Worm (Caenorhabditis elegans) whole organism, L4 larva: ENCODE data around the gene fbxb-74.
A peak's percentile ranks its signal among the peaks of the same experiment; 100 is the strongest.

Source experiments
- F10B5.3 ChIP-seq: sonication (generic microtip); optimal IDR thresholded peaks from 2 replicates; lab custom pipeline; 2016; ENCODE audit warnings: mild to moderate bottlenecking, missing genetic modification characterization, missing compliant biosample characterization
- F26F4.8 ChIP-seq: fragments of 200-800 bp; sonication (Bioruptor generic); conservative IDR thresholded peaks from 2 replicates; pipeline ENCODE4 v1.3.6; 2022; ENCODE audit warnings: missing genetic modification characterization, missing compliant biosample characterization
- F37D6.2 ChIP-seq: sonication (generic microtip); optimal IDR thresholded peaks from 2 replicates; lab custom pipeline; 2016; ENCODE audit warnings: mild to moderate bottlenecking, missing genetic modification characterization, missing compliant biosample characterization
- F44E2.7 ChIP-seq: fragments of 200-800 bp; sonication (Bioruptor generic); IDR thresholded peaks from 2 replicates; pipeline ENCODE4 v2.1.2; 2022; ENCODE audit warnings: missing genetic modification characterization, missing compliant biosample characterization
- R02D3.7 ChIP-seq: fragments of 150-350 bp; sonication (generic microtip); optimal IDR thresholded peaks from 3 replicates; lab custom pipeline; 2014; ENCODE audit warnings: missing biosample characterization, missing genetic modification characterization
- T20F7.1 ChIP-seq: fragments of 200-800 bp; sonication (Bioruptor generic); optimal IDR thresholded peaks from 2 replicates; lab custom pipeline; 2018; ENCODE audit warnings: mild to moderate bottlenecking, missing genetic modification characterization, missing compliant biosample characterization
- T26A8.4 ChIP-seq: fragments of 200-800 bp; sonication (Bioruptor generic); IDR thresholded peaks from 2 replicates; pipeline ENCODE4 v1.3.6; 2022; ENCODE audit warnings: missing genetic modification characterization, missing compliant biosample characterization
- Y5F2A.4 ChIP-seq: fragments of 200-800 bp; sonication (Bioruptor generic); optimal IDR thresholded peaks from 2 replicates; lab custom pipeline; 2018; ENCODE audit warnings: mild to moderate bottlenecking, missing genetic modification characterization, missing compliant biosample characterization
- ZK546.5 ChIP-seq, 2 experiments: sonication (generic microtip); optimal IDR thresholded peaks; 2 replicates each; lab custom pipeline; 2017; ENCODE audit warnings: missing biosample characterization in 2 of 2, missing genetic modification characterization in 2 of 2
- ama-1 ChIP-seq: fragments of 150-350 bp; optimal IDR thresholded peaks from 2 replicates; lab custom pipeline; 2014; ENCODE audit warnings: inconsistent platforms, mixed read lengths
- arid-1 ChIP-seq: fragments of 200-800 bp; sonication (Bioruptor generic); conservative IDR thresholded peaks from 2 replicates; pipeline ENCODE4 v1.3.6; 2022; ENCODE audit warnings: missing genetic modification reagents, missing genetic modification characterization, missing compliant biosample characterization
- ceh-20 ChIP-seq: fragments of 200-800 bp; sonication (Bioruptor generic); IDR thresholded peaks from 2 replicates; pipeline ENCODE4 v1.3.6; 2022; ENCODE audit warnings: missing genetic modification reagents, missing genetic modification characterization, missing compliant biosample characterization
- ceh-28 ChIP-seq: fragments of 150-350 bp; optimal IDR thresholded peaks from 2 replicates; lab custom pipeline; 2014; ENCODE audit warnings: missing biosample characterization, missing genetic modification reagents, missing genetic modification characterization
- ceh-44 ChIP-seq: fragments of 200-800 bp; sonication (Bioruptor generic); IDR thresholded peaks from 2 replicates; pipeline ENCODE4 v1.3.6; 2022; ENCODE audit warnings: missing genetic modification reagents, missing genetic modification characterization, missing compliant biosample characterization
- ceh-82 ChIP-seq: sonication (generic microtip); optimal IDR thresholded peaks from 2 replicates; lab custom pipeline; 2017; ENCODE audit warnings: missing biosample characterization, missing genetic modification characterization
- ctbp-1 ChIP-seq: fragments of 200-800 bp; sonication (Bioruptor generic); IDR thresholded peaks from 2 replicates; pipeline ENCODE4 v1.3.6; 2022; ENCODE audit warnings: missing genetic modification reagents, missing genetic modification characterization, missing compliant biosample characterization
- daf-12 ChIP-seq: fragments of 150-350 bp; optimal IDR thresholded peaks from 2 replicates; lab custom pipeline; 2014; ENCODE audit warnings: missing biosample characterization, missing genetic modification reagents, missing genetic modification characterization
- daf-16 ChIP-seq, 3 experiments: sonication (generic microtip); optimal IDR thresholded peaks; 2 replicates each; lab custom pipeline; 2016 to 2017; ENCODE audit warnings: missing genetic modification characterization in 3 of 3, missing genetic modification reagents in 3 of 3, mild to moderate bottlenecking in 2 of 3, missing compliant biosample characterization in 2 of 3, missing biosample characterization in 1 of 3, moderate library complexity in 1 of 3
- egl-27 ChIP-seq: sonication (generic microtip); optimal IDR thresholded peaks from 3 replicates; lab custom pipeline; 2017; ENCODE audit warnings: missing biosample characterization, missing genetic modification reagents, missing genetic modification characterization
- fkh-10 ChIP-seq: fragments of 150-350 bp; optimal IDR thresholded peaks from 2 replicates; lab custom pipeline; 2014; ENCODE audit warnings: missing biosample characterization, missing genetic modification reagents, missing genetic modification characterization
- fos-1 ChIP-seq: fragments of 150-350 bp; optimal IDR thresholded peaks from 2 replicates; lab custom pipeline; 2014; ENCODE audit warnings: missing biosample characterization, missing genetic modification characterization
- hlh-30 ChIP-seq: sonication (generic microtip); optimal IDR thresholded peaks from 2 replicates; lab custom pipeline; 2017; ENCODE audit warnings: antibody characterized with exemption, mild to moderate bottlenecking, missing genetic modification characterization, missing compliant biosample characterization; ENCODE audit not compliant: insufficient read depth
- lin-29 ChIP-seq: fragments of 200-800 bp; sonication (Bioruptor generic); IDR thresholded peaks from 2 replicates; pipeline ENCODE4 v1.3.6; 2022; ENCODE audit warnings: missing genetic modification reagents, missing genetic modification characterization, missing compliant biosample characterization
- lir-3 ChIP-seq: sonication (generic microtip); optimal IDR thresholded peaks from 2 replicates; lab custom pipeline; 2016; ENCODE audit warnings: mild to moderate bottlenecking, missing genetic modification characterization, missing compliant biosample characterization
- lsy-2 ChIP-seq, 2 experiments: fragments of 150-350 bp in 1 of 2; sonication (generic microtip) in 1 of 2; optimal IDR thresholded peaks; 2 replicates each; lab custom pipeline; 2014 to 2017; ENCODE audit warnings: missing biosample characterization in 2 of 2, missing genetic modification characterization in 2 of 2
- madf-5 ChIP-seq, 2 experiments: fragments of 200-800 bp; sonication (Bioruptor generic); IDR thresholded peaks; 2 replicates each; pipeline ENCODE4 v1.3.6; 2022; ENCODE audit warnings: missing compliant biosample characterization in 2 of 2, missing genetic modification characterization in 2 of 2
- madf-9 ChIP-seq: fragments of 200-800 bp; sonication (Bioruptor generic); conservative IDR thresholded peaks from 2 replicates; pipeline ENCODE4 v1.3.6; 2022; ENCODE audit warnings: missing genetic modification reagents, missing genetic modification characterization, missing compliant biosample characterization
- mdl-1 ChIP-seq, 2 experiments: fragments of 150-350 bp in 1 of 2; sonication (generic microtip) in 1 of 2; optimal IDR thresholded peaks; 2 replicates each; lab custom pipeline; 2014 to 2017; ENCODE audit warnings: missing biosample characterization in 2 of 2, missing genetic modification characterization in 2 of 2
- mep-1 ChIP-seq: fragments of 150-350 bp; sonication (generic microtip); optimal IDR thresholded peaks from 3 replicates; lab custom pipeline; 2014; ENCODE audit warnings: missing biosample characterization, missing genetic modification characterization
- mxl-3 ChIP-seq: fragments of 200-800 bp; sonication (Bioruptor generic); optimal IDR thresholded peaks from 2 replicates; lab custom pipeline; 2018; ENCODE audit warnings: mild to moderate bottlenecking, missing genetic modification characterization, missing compliant biosample characterization
- nhr-10 ChIP-seq: fragments of 150-350 bp; optimal IDR thresholded peaks from 2 replicates; lab custom pipeline; 2014; ENCODE audit warnings: missing biosample characterization, missing genetic modification characterization
- nhr-102 ChIP-seq: sonication (generic microtip); optimal IDR thresholded peaks from 2 replicates; lab custom pipeline; 2016; ENCODE audit warnings: mild to moderate bottlenecking, missing genetic modification characterization, moderate library complexity, missing compliant biosample characterization
- nhr-237 ChIP-seq: sonication (generic microtip); optimal IDR thresholded peaks from 2 replicates; lab custom pipeline; 2017; ENCODE audit warnings: missing biosample characterization, missing genetic modification characterization
- nhr-28 ChIP-seq: fragments of 150-350 bp; optimal IDR thresholded peaks from 2 replicates; lab custom pipeline; 2014; ENCODE audit warnings: missing biosample characterization, missing genetic modification characterization
- nhr-41 ChIP-seq: fragments of 200-800 bp; sonication (Bioruptor generic); IDR thresholded peaks from 2 replicates; pipeline ENCODE4 v1.3.6; 2022; ENCODE audit warnings: missing genetic modification reagents, missing genetic modification characterization, missing compliant biosample characterization
- nhr-42 ChIP-seq: fragments of 200-800 bp; sonication (Bioruptor generic); IDR thresholded peaks from 2 replicates; pipeline ENCODE4 v1.3.6; 2022; ENCODE audit warnings: missing genetic modification characterization, missing compliant biosample characterization
- nhr-48 ChIP-seq: sonication (generic microtip); optimal IDR thresholded peaks from 2 replicates; lab custom pipeline; 2016; ENCODE audit warnings: mild to moderate bottlenecking, missing genetic modification characterization, missing compliant biosample characterization
- nhr-6 ChIP-seq: fragments of 150-350 bp; optimal IDR thresholded peaks from 2 replicates; lab custom pipeline; 2014; ENCODE audit warnings: missing biosample characterization, missing genetic modification characterization
- nhr-77 ChIP-seq: fragments of 150-350 bp; optimal IDR thresholded peaks from 2 replicates; lab custom pipeline; 2014; ENCODE audit warnings: missing biosample characterization, missing genetic modification characterization
- php-3 ChIP-seq: fragments of 200-800 bp; sonication (Bioruptor generic); IDR thresholded peaks from 2 replicates; pipeline ENCODE4 v1.3.6; 2022; ENCODE audit warnings: missing genetic modification reagents, missing genetic modification characterization, missing compliant biosample characterization
- sdz-12 ChIP-seq: fragments of 200-800 bp; sonication (Bioruptor generic); optimal IDR thresholded peaks from 2 replicates; lab custom pipeline; 2018; ENCODE audit warnings: mild to moderate bottlenecking, missing genetic modification characterization, missing compliant biosample characterization
- snpc-4 ChIP-seq: fragments of 150-350 bp; optimal IDR thresholded peaks from 2 replicates; lab custom pipeline; 2014; ENCODE audit warnings: missing biosample characterization, missing genetic modification characterization
- spr-1 ChIP-seq: sonication (generic microtip); optimal IDR thresholded peaks from 2 replicates; lab custom pipeline; 2016; ENCODE audit warnings: mild to moderate bottlenecking, missing genetic modification characterization, missing compliant biosample characterization
- spr-3 ChIP-seq: fragments of 200-800 bp; sonication (Bioruptor generic); optimal IDR thresholded peaks from 2 replicates; lab custom pipeline; 2018; ENCODE audit warnings: mild to moderate bottlenecking, missing genetic modification characterization, missing compliant biosample characterization
- zag-1 ChIP-seq: fragments of 150-350 bp; optimal IDR thresholded peaks from 2 replicates; lab custom pipeline; 2014; ENCODE audit warnings: missing biosample characterization, missing genetic modification characterization
- zfp-3 ChIP-seq: fragments of 200-800 bp; sonication (Bioruptor generic); conservative IDR thresholded peaks from 2 replicates; pipeline ENCODE4 v1.3.6; 2022; ENCODE audit warnings: missing genetic modification reagents, missing genetic modification characterization, missing compliant biosample characterization
- zip-11 ChIP-seq: fragments of 200-800 bp; sonication (Bioruptor generic); IDR thresholded peaks from 2 replicates; pipeline ENCODE4 v1.3.6; 2022; ENCODE audit warnings: missing genetic modification characterization, missing compliant biosample characterization
- ztf-11 ChIP-seq: fragments of 150-350 bp; optimal IDR thresholded peaks from 2 replicates; lab custom pipeline; 2014; ENCODE audit warnings: missing biosample characterization, missing genetic modification characterization
- ztf-7 ChIP-seq: fragments of 150-350 bp; optimal IDR thresholded peaks from 2 replicates; lab custom pipeline; 2014; ENCODE audit warnings: missing biosample characterization, missing genetic modification characterization

The fbxb-74 gene

DNA sequence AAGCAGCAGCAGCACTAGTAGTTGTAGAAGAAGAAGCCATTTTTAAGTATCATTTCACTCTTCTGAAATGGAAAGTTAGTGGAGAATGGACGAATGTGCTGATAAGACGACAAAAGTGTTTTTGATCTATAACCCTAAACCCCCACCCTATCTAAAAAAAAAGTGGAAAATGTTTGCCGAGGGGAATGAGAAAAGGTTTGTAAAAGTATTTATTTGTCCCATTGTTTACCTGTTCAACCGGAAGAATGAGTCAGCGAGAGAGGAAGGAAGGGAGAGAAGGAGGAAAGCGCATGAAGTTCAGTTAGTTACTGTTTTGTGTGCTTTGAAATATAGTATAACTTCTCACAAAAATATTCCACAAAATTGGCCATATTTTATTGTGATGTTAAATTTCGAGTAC lies 42.0 kb downstream of the fbxb-74 start (continued):
- no peak for TF ChIP-seq ctbp-1
- TF ChIP-seq T20F7.1 (GFP tag; lab: Kevin White, UChicago): no peak
- no peak for TF ChIP-seq nhr-237 (tag; lab: Kevin White, UChicago)
- TF ChIP-seq mdl-1 (tag; optimal IDR thresholded peaks at IDR 0.05; lab: Kevin White, UChicago): no peak
- TF ChIP-seq F26F4.8: no peak
- TF ChIP-seq ceh-44 (GFP tag; lab: Robert Waterston, UW): no peak
- TF ChIP-seq nhr-77: no peak
- TF ChIP-seq Y5F2A.4 (GFP tag; lab: Kevin White, UChicago): no peak
- TF ChIP-seq nhr-10 (tag; lab: Kevin White, UChicago): no peak
- TF ChIP-seq mxl-3 (GFP tag; lab: Kevin White, UChicago): no peak
- no peak for TF ChIP-seq ceh-82 (tag; lab: Kevin White, UChicago)
- TF ChIP-seq arid-1: no peak

DNA sequence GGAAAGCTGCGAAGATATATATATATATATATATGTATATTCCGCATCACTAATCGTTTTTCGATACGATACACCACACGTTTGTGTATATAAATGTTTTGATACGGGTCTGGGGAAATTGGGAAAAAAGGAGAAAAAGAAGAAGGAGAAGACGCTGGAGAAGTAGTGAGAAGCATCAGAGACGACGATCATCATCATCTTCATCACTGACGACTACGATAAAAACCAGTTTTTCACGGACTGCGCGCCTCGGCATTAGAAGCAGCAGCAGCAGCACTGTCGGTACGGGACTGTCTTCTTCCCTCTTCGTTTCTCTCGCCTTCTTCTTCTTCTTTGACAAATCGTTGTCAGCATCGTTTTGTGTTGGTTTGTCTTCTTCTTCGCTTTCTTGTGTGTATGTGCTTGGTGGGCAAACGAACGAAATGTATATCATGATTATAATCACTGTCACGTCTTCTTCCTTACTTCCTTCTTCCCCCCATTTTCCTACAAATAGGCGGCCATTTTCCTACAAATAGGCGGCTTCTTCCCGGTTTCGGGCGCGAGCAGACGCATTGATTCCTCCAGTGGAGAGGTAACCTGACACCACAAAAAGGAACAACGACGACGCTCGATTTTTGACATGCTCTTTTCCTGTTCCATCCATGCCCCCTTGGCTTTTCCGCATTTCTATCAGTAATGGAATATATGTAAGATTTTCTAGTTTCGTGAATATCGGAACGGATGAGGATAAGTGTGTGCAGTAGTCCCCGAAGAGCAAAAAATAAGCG lies 42.9 kb downstream of the fbxb-74 start:
- TF ChIP-seq ama-1: no peak
- TF ChIP-seq nhr-102 (tag; lab: Kevin White, UChicago): no peak
- TF ChIP-seq T26A8.4: no peak
- no peak for TF ChIP-seq daf-16 (GFP tag; optimal IDR thresholded peaks at IDR 0.05; lab: Kevin White, UChicago)
- TF ChIP-seq daf-16 (tag; optimal IDR thresholded peaks at IDR 0.05; lab: Kevin White, UChicago): no peak
- TF ChIP-seq fos-1 (tag; lab: Kevin White, UChicago): no peak
- TF ChIP-seq lir-3 (tag; lab: Kevin White, UChicago): no peak
- no peak for TF ChIP-seq snpc-4 (tag; lab: Kevin White, UChicago)
- TF ChIP-seq nhr-28 (tag; lab: Kevin White, UChicago): peak; percentile 70
- TF ChIP-seq php-3 (GFP tag; lab: Robert Waterston, UW): no peak
- no peak for TF ChIP-seq ztf-11 (tag; lab: Kevin White, UChicago)
- no peak for TF ChIP-seq F10B5.3 (tag; lab: Kevin White, UChicago)
- no peak for TF ChIP-seq egl-27 (tag; lab: Kevin White, UChicago)
- no peak for TF ChIP-seq zfp-3 (GFP tag; lab: Robert Waterston, UW)
- no peak for TF ChIP-seq daf-12 (tag; lab: Kevin White, UChicago)
- TF ChIP-seq nhr-41 (GFP tag; lab: Robert Waterston, UW): no peak
- TF ChIP-seq madf-5 (GFP tag; IDR thresholded peaks at IDR 0.05; lab: Robert Waterston, UW): no peak
- peak in 1 of 2 experiments; percentile 2 for TF ChIP-seq lsy-2 (tag; optimal IDR thresholded peaks at IDR 0.05; lab: Kevin White, UChicago)
- TF ChIP-seq ctbp-1: no peak
- TF ChIP-seq spr-1 (tag; lab: Kevin White, UChicago): no peak
- peak; percentile 4 for TF ChIP-seq mep-1
- no peak for TF ChIP-seq R02D3.7 (tag; lab: Kevin White, UChicago)
- no peak for TF ChIP-seq madf-9 (GFP tag; lab: Robert Waterston, UW)
- peak; percentile 43 for TF ChIP-seq mxl-3 (GFP tag; lab: Kevin White, UChicago)
- no peak for TF ChIP-seq ceh-20 (GFP tag; lab: Robert Waterston, UW)
- TF ChIP-seq F44E2.7 (GFP tag; lab: Robert Waterston, UW): no peak
- TF ChIP-seq Y5F2A.4 (GFP tag; lab: Kevin White, UChicago): no peak
- no peak for TF ChIP-seq ceh-82 (tag; lab: Kevin White, UChicago)
- no peak for TF ChIP-seq F37D6.2 (tag; lab: Kevin White, UChicago)
- TF ChIP-seq nhr-48 (tag; lab: Kevin White, UChicago): no peak
- no peak for TF ChIP-seq zip-11 (GFP tag; lab: Robert Waterston, UW)
- no peak for TF ChIP-seq ceh-28 (tag; lab: Kevin White, UChicago)
- no peak for TF ChIP-seq lin-29 (GFP tag; lab: Robert Waterston, UW)
- TF ChIP-seq spr-3 (GFP tag; lab: Kevin White, UChicago): no peak
- no peak for TF ChIP-seq nhr-6 (tag; lab: Kevin White, UChicago)
- TF ChIP-seq fkh-10 (GFP tag; lab: Kevin White, UChicago): no peak
- no peak for TF ChIP-seq ztf-7
- TF ChIP-seq hlh-30: no peak
- peak in 1 of 2 experiments; percentile 15 for TF ChIP-seq mdl-1 (tag; optimal IDR thresholded peaks at IDR 0.05; lab: Kevin White, UChicago)
- TF ChIP-seq sdz-12 (GFP tag; lab: Kevin White, UChicago): no peak
- no peak for TF ChIP-seq nhr-42 (GFP tag; lab: Robert Waterston, UW)
- TF ChIP-seq ZK546.5 (tag; optimal IDR thresholded peaks at IDR 0.05; lab: Kevin White, UChicago): no peak
- no peak for TF ChIP-seq zag-1 (tag; lab: Kevin White, UChicago)
